Fruit fly (Drosophila melanogaster) whole organism, embryonic: ENCODE results near the gene CG43759.

Experiments used
- ATbp ChIP-seq: fragments of 200-800 bp; sonication (Bioruptor generic); optimal IDR thresholded peaks from 2 replicates; lab custom pipeline; 2017; ENCODE audit warnings: missing biosample characterization, mild to moderate bottlenecking, missing genetic modification characterization, missing genetic modification reagents
- B-H1 ChIP-seq: fragments of 200-800 bp; sonication (Bioruptor generic); IDR thresholded peaks from 3 replicates; pipeline ENCODE4 v1.3.6; 2022; ENCODE audit warnings: missing biosample characterization, missing genetic modification characterization
- CG10543 ChIP-seq: fragments of 200-800 bp; sonication (Bioruptor generic); optimal IDR thresholded peaks from 3 replicates; lab custom pipeline; 2017; ENCODE audit warnings: missing biosample characterization, mild to moderate bottlenecking, missing genetic modification characterization, moderate library complexity
- CG12104 ChIP-seq: fragments of 200-800 bp; sonication (Bioruptor generic); optimal IDR thresholded peaks from 3 replicates; lab custom pipeline; 2016; ENCODE audit warnings: missing biosample characterization, missing genetic modification characterization
- CG12391 ChIP-seq: fragments of 200-800 bp; sonication (Bioruptor generic); optimal IDR thresholded peaks from 3 replicates; lab custom pipeline; 2018; ENCODE audit warnings: missing biosample characterization, mild to moderate bottlenecking, missing genetic modification characterization, moderate library complexity
- CG1602 ChIP-seq: fragments of 200-800 bp; sonication (Bioruptor generic); optimal IDR thresholded peaks from 3 replicates; lab custom pipeline; 2016; ENCODE audit warnings: missing biosample characterization, missing genetic modification characterization
- CG16813 ChIP-seq: fragments of 200-800 bp; sonication (Bioruptor generic); IDR thresholded peaks from 3 replicates; pipeline ENCODE4 v1.3.6; 2022; ENCODE audit warnings: missing biosample characterization, missing genetic modification characterization; ENCODE audit not compliant: partially characterized antibody
- CG17328 ChIP-seq: fragments of 200-800 bp; sonication (Bioruptor generic); IDR thresholded peaks from 2 replicates; pipeline ENCODE4 v1.3.6; 2022; ENCODE audit warnings: missing biosample characterization, missing genetic modification characterization
- CG17359 ChIP-seq: fragments of 200-800 bp; sonication (Bioruptor generic); optimal IDR thresholded peaks from 3 replicates; lab custom pipeline; 2018; ENCODE audit warnings: missing biosample characterization, mild to moderate bottlenecking, missing genetic modification characterization, moderate library complexity
- CG2875 ChIP-seq: fragments of 200-800 bp; sonication (Bioruptor generic); optimal IDR thresholded peaks from 2 replicates; lab custom pipeline; 2017; ENCODE audit warnings: missing biosample characterization, mild to moderate bottlenecking, missing genetic modification characterization, missing genetic modification reagents
- CG3281 ChIP-seq: fragments of 200-800 bp; sonication (Bioruptor generic); optimal IDR thresholded peaks from 3 replicates; lab custom pipeline; 2017; ENCODE audit warnings: missing biosample characterization, mild to moderate bottlenecking, missing genetic modification characterization
- CG3847 ChIP-seq: fragments of 200-800 bp; sonication (Bioruptor generic); IDR thresholded peaks from 2 replicates; pipeline ENCODE4 v1.3.6; 2022; ENCODE audit warnings: missing biosample characterization, missing genetic modification characterization
- CG4424 ChIP-seq: fragments of 200-800 bp; sonication (Bioruptor generic); optimal IDR thresholded peaks from 3 replicates; lab custom pipeline; 2016; ENCODE audit warnings: missing biosample characterization, missing genetic modification characterization
- CG4707 ChIP-seq: fragments of 200-800 bp; sonication (Bioruptor generic); optimal IDR thresholded peaks from 2 replicates; lab custom pipeline; 2018; ENCODE audit warnings: missing biosample characterization, mild to moderate bottlenecking, missing genetic modification characterization, moderate library complexity
- CG4730 ChIP-seq: fragments of 200-800 bp; sonication (Bioruptor generic); IDR thresholded peaks from 2 replicates; pipeline ENCODE4 v1.3.6; 2022; ENCODE audit warnings: missing biosample characterization, missing genetic modification characterization
- CG7357 ChIP-seq: fragments of 200-800 bp; sonication (Bioruptor generic); IDR thresholded peaks from 3 replicates; pipeline ENCODE4 v1.3.6; 2022; ENCODE audit warnings: missing biosample characterization, missing genetic modification characterization
- CG7786 ChIP-seq: fragments of 200-800 bp; sonication (Bioruptor generic); optimal IDR thresholded peaks from 2 replicates; lab custom pipeline; 2016; ENCODE audit warnings: missing biosample characterization, missing genetic modification characterization
- CG7839 ChIP-seq: fragments of 200-800 bp; sonication (Bioruptor generic); optimal IDR thresholded peaks from 3 replicates; lab custom pipeline; 2018; ENCODE audit warnings: missing biosample characterization, mild to moderate bottlenecking, missing genetic modification characterization, moderate library complexity
- CG8089 ChIP-seq: fragments of 200-800 bp; sonication (Bioruptor generic); optimal IDR thresholded peaks from 3 replicates; lab custom pipeline; 2016; ENCODE audit warnings: missing biosample characterization, missing genetic modification characterization
- CG8388 ChIP-seq: fragments of 200-800 bp; sonication (Bioruptor generic); optimal IDR thresholded peaks from 2 replicates; lab custom pipeline; 2019; ENCODE audit warnings: missing biosample characterization, mild to moderate bottlenecking, missing genetic modification characterization, moderate library complexity
- CG9609 ChIP-seq: fragments of 200-800 bp; sonication (Bioruptor generic); optimal IDR thresholded peaks from 3 replicates; lab custom pipeline; 2016; ENCODE audit warnings: missing biosample characterization, missing genetic modification characterization
- CHES-1-like ChIP-seq: fragments of 200-800 bp; sonication (Bioruptor generic); optimal IDR thresholded peaks from 2 replicates; lab custom pipeline; 2016; ENCODE audit warnings: missing biosample characterization, missing genetic modification characterization
- Dll ChIP-seq: fragments of 200-800 bp; sonication (Bioruptor generic); IDR thresholded peaks from 4 replicates; pipeline ENCODE4 v1.3.6; 2022; ENCODE audit warnings: missing biosample characterization, missing genetic modification characterization; ENCODE audit not compliant: partially characterized antibody
- Drgx ChIP-seq: fragments of 200-800 bp; sonication (Bioruptor generic); IDR thresholded peaks from 2 replicates; pipeline ENCODE4 v1.3.6; 2022; ENCODE audit warnings: missing biosample characterization, missing genetic modification characterization
- Eip74EF ChIP-seq, 2 experiments: fragments of 200-800 bp in 1 of 2; fragments of >200 bp in 1 of 2; sonication (Bioruptor generic) in 1 of 2; optimal IDR thresholded peaks; 2 replicates each; lab custom pipeline; 2017 to 2019; ENCODE audit warnings: missing biosample characterization in 2 of 2, missing genetic modification characterization in 2 of 2, mild to moderate bottlenecking in 1 of 2, moderate library complexity in 1 of 2
- H15 ChIP-seq: fragments of 200-800 bp; sonication (Bioruptor generic); IDR thresholded peaks from 3 replicates; pipeline ENCODE4 v1.3.6; 2022; ENCODE audit warnings: missing biosample characterization, missing genetic modification characterization
- Hmr ChIP-seq: fragments of 200-800 bp; sonication (Bioruptor generic); optimal IDR thresholded peaks from 3 replicates; lab custom pipeline; 2017; ENCODE audit warnings: mild to moderate bottlenecking, missing biosample characterization, missing genetic modification reagents, missing genetic modification characterization
- Max ChIP-seq: fragments of 200-800 bp; sonication (Bioruptor generic); optimal IDR thresholded peaks from 2 replicates; lab custom pipeline; 2016; ENCODE audit warnings: missing biosample characterization, mild to moderate bottlenecking, missing genetic modification characterization
- Med ChIP-seq: fragments of 200-800 bp; sonication (Bioruptor generic); peaks from one replicate; lab custom pipeline; 2016; ENCODE audit warnings: missing biosample characterization, missing genetic modification characterization, mild to moderate bottlenecking, inconsistent platforms, moderate library complexity
- NfI ChIP-seq: fragments of 200-800 bp; sonication (Bioruptor generic); optimal IDR thresholded peaks from 3 replicates; lab custom pipeline; 2018; ENCODE audit warnings: missing biosample characterization, mild to moderate bottlenecking, missing genetic modification characterization, moderate library complexity
- Oli ChIP-seq: fragments of 200-800 bp; sonication (Bioruptor generic); optimal IDR thresholded peaks from 2 replicates; lab custom pipeline; 2018; ENCODE audit warnings: missing biosample characterization, mild to moderate bottlenecking, missing genetic modification characterization, moderate library complexity
- Sox100B ChIP-seq: fragments of 200-800 bp; sonication (Bioruptor generic); optimal IDR thresholded peaks from 3 replicates; lab custom pipeline; 2018; ENCODE audit warnings: missing biosample characterization, mild to moderate bottlenecking, missing genetic modification characterization
- Ssrp ChIP-seq: fragments of 200-800 bp; sonication (Bioruptor generic); optimal IDR thresholded peaks from 2 replicates; lab custom pipeline; 2018; ENCODE audit warnings: missing biosample characterization, mild to moderate bottlenecking, missing genetic modification characterization, moderate library complexity
- TFAM ChIP-seq: fragments of 200-800 bp; sonication (Bioruptor generic); optimal IDR thresholded peaks from 2 replicates; lab custom pipeline; 2017; ENCODE audit warnings: missing biosample characterization, missing genetic modification characterization, inconsistent platforms
- Taf1 ChIP-seq: fragments of 200-800 bp; sonication (Bioruptor generic); IDR thresholded peaks from 2 replicates; pipeline ENCODE4 v1.3.6; 2022; ENCODE audit warnings: missing biosample characterization, missing genetic modification characterization
- bsh ChIP-seq, 2 experiments: fragments of 200-800 bp; sonication (Bioruptor generic); optimal IDR thresholded peaks; 2 replicates each; lab custom pipeline; 2017 to 2018; ENCODE audit warnings: mild to moderate bottlenecking in 2 of 2, missing biosample characterization in 2 of 2, missing genetic modification characterization in 2 of 2, moderate library complexity in 1 of 2
- cad ChIP-seq: fragments of >200 bp; optimal IDR thresholded peaks from 2 replicates; lab custom pipeline; 2017; ENCODE audit warnings: missing biosample characterization, missing genetic modification characterization
- caup ChIP-seq: fragments of 200-800 bp; sonication (Bioruptor generic); optimal IDR thresholded peaks from 3 replicates; lab custom pipeline; 2017; ENCODE audit warnings: missing biosample characterization, mild to moderate bottlenecking, missing genetic modification characterization, moderate library complexity; ENCODE audit not compliant: severe bottlenecking
- dati ChIP-seq: fragments of 200-800 bp; sonication (Bioruptor generic); IDR thresholded peaks from 2 replicates; pipeline ENCODE4 v1.3.6; 2022; ENCODE audit warnings: missing biosample characterization, missing genetic modification characterization
- emc ChIP-seq: fragments of 200-800 bp; sonication (Bioruptor generic); optimal IDR thresholded peaks from 2 replicates; lab custom pipeline; 2016; ENCODE audit warnings: missing biosample characterization, missing genetic modification characterization
- eyg ChIP-seq: fragments of 200-800 bp; sonication (Bioruptor generic); optimal IDR thresholded peaks from 3 replicates; lab custom pipeline; 2016; ENCODE audit warnings: missing biosample characterization, missing genetic modification characterization
- hth ChIP-seq: fragments of >200 bp; optimal IDR thresholded peaks from 2 replicates; lab custom pipeline; 2017; ENCODE audit warnings: inconsistent platforms
- lbe ChIP-seq: fragments of 200-800 bp; sonication (Bioruptor generic); optimal IDR thresholded peaks from 2 replicates; lab custom pipeline; 2016; ENCODE audit warnings: missing biosample characterization, mild to moderate bottlenecking, missing genetic modification characterization
- luna ChIP-seq: fragments of 200-800 bp; sonication (Bioruptor generic); optimal IDR thresholded peaks from 2 replicates; lab custom pipeline; 2016; ENCODE audit warnings: missing biosample characterization, missing genetic modification characterization
- maf-S ChIP-seq: fragments of 200-800 bp; sonication (Bioruptor generic); optimal IDR thresholded peaks from 2 replicates; lab custom pipeline; 2016; ENCODE audit warnings: missing biosample characterization, missing genetic modification characterization
- oc ChIP-seq: fragments of 200-800 bp; sonication (Bioruptor generic); optimal IDR thresholded peaks from 2 replicates; lab custom pipeline; 2018; ENCODE audit warnings: missing biosample characterization, mild to moderate bottlenecking, missing genetic modification characterization, moderate library complexity
- pum ChIP-seq: fragments of 200-800 bp; sonication (Bioruptor generic); optimal IDR thresholded peaks from 2 replicates; lab custom pipeline; 2016; ENCODE audit warnings: missing biosample characterization, missing genetic modification characterization
- ro ChIP-seq: fragments of 200-800 bp; sonication (Bioruptor generic); IDR thresholded peaks from 2 replicates; pipeline ENCODE4 v1.3.6; 2022; ENCODE audit warnings: missing biosample characterization, missing genetic modification characterization
- seq ChIP-seq: fragments of 200-800 bp; sonication (Bioruptor generic); IDR thresholded peaks from 2 replicates; pipeline ENCODE4 v1.3.6; 2022; ENCODE audit warnings: missing biosample characterization, missing genetic modification characterization
- stc ChIP-seq: fragments of 200-800 bp; sonication (Bioruptor generic); IDR thresholded peaks from 2 replicates; pipeline ENCODE4 v1.3.6; 2022; ENCODE audit warnings: missing biosample characterization, missing genetic modification characterization
- trem ChIP-seq: fragments of 200-800 bp; optimal IDR thresholded peaks from 3 replicates; lab custom pipeline; 2019; ENCODE audit warnings: missing biosample characterization, mild to moderate bottlenecking, missing genetic modification characterization, moderate library complexity

The CG43759 gene

DNA sequence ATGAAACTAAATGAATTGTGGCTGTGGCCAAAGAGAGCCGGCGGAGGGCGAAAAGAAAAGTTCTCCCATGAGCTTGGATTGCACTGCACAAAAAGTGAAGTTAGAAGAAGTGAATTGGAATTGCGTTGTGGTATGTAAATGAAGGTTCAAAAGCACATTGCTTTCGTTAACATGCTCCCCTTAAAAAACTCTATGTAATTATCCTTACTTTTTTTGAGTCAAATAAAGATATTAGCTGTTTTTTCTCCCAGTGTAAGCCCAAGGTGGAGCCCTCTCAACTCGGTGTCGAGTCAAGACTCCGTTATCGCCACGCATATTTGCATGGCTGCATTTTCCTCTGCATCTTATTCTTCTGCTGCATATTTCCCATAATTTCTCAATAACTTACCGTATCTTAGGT lies 6.6 kb upstream of the CG43759 start (continued):
- TF ChIP-seq Sox100B (peak; percentile 42), ATbp (GFP tag; lab: Kevin White, UChicago) (peak; percentile 44), oc (tag; lab: Kevin White, UChicago) (no peak), seq (peak; percentile 43; the same call in 1 of the 2 replicates), CG8089 (GFP tag; lab: Kevin White, UChicago) (peak; percentile 31), trem (tag; lab: Kevin White, UChicago) (peak; percentile 34), dati (0 out of 2 replicates have a peak, but pooled peaks have one; percentile 5), ro (GFP tag; lab: Robert Waterston, UW) (0 out of 2 replicates have a peak, but pooled peaks have one; percentile 35), CG10543 (GFP tag; lab: Kevin White, UChicago) (no peak), CG4730 (GFP tag; lab: Robert Waterston, UW) (peak; percentile 35), CG12391 (peak; percentile 55), NfI (GFP tag; lab: Kevin White, UChicago) (peak; percentile 6), CG7357 (GFP tag; lab: Robert Waterston, UW) (peak; percentile 49; the same call in 1 of the 3 replicates), eyg (GFP tag; lab: Kevin White, UChicago) (no peak), luna (GFP tag; lab: Kevin White, UChicago) (no peak), Eip74EF (GFP tag; optimal IDR thresholded peaks at IDR 0.05; lab: Kevin White, UChicago) (peak in 1 of 2 experiments; percentile 4), B-H1 (GFP tag; lab: Robert Waterston, UW) (peak; percentile 19; the same call in 2 of the 3 replicates), CG2875 (GFP tag; lab: Kevin White, UChicago) (no peak), caup (GFP tag; lab: Kevin White, UChicago) (no peak), CG7786 (GFP tag; lab: Kevin White, UChicago) (peak; percentile 15), CG1602 (peak; percentile 27), pum (GFP tag; lab: Kevin White, UChicago) (peak; percentile 50), CG7839 (tag; lab: Kevin White, UChicago) (peak; percentile 50), CG17328 (GFP tag; lab: Robert Waterston, UW) (peak; percentile 82), CG17359 (tag; lab: Kevin White, UChicago) (peak; percentile 51), H15 (GFP tag; lab: Robert Waterston, UW) (peak; percentile 41; the same call in 1 of the 3 replicates)

DNA sequence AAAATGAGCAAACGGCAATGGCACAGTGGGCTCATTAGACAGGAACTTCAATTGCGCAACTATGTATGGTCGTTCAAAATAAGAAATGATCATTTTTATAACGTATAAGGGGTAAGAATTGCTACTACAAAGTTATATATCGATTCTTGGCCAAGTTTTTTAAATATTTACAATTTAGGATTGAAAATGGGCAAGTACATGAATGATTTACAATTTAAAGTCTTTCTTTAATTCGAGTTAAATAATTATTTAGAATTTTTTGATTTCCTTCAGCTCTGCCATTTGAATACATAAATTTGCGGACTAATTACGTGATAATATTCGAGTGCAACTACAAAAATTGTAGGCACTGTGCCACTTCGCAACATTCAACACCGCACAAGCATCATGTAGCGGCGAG lies 5.4 kb upstream of the CG43759 start:
- TF ChIP-seq maf-S (GFP tag; lab: Kevin White, UChicago) (no peak), lbe (GFP tag; lab: Kevin White, UChicago) (peak; percentile 1), Med (GFP tag; lab: Kevin White, UChicago) (peak; percentile 30), CG4424 (GFP tag; lab: Kevin White, UChicago) (no peak), emc (GFP tag; lab: Kevin White, UChicago) (no peak), Hmr (GFP tag; lab: Kevin White, UChicago) (no peak), Ssrp (tag; lab: Kevin White, UChicago) (no peak), stc (no peak), Max (GFP tag; lab: Kevin White, UChicago) (no peak), CG8388 (peak; percentile 22), CG9609 (GFP tag; lab: Kevin White, UChicago) (no peak), CG12104 (GFP tag; lab: Kevin White, UChicago) (no peak), CG3847 (no peak), CG16813 (GFP tag; lab: Robert Waterston, UW) (no peak), cad (GFP tag; lab: Kevin White, UChicago) (no peak), CHES-1-like (GFP tag; lab: Kevin White, UChicago) (no peak), Taf1 (no peak), CG3281 (GFP tag; lab: Kevin White, UChicago) (no peak), hth (lab: Kevin White, UChicago) (no peak), bsh (GFP tag; optimal IDR thresholded peaks at IDR 0.05; lab: Kevin White, UChicago) (peak in 1 of 2 experiments; percentile 63), CG4707 (GFP tag; lab: Kevin White, UChicago) (no peak), Drgx (peak; percentile 10; the same call in 1 of the 2 replicates), Oli (no peak), Dll (GFP tag; lab: Robert Waterston, UW) (no peak), TFAM (GFP tag; lab: Kevin White, UChicago) (no peak)
